Fruit fly (Drosophila melanogaster): ENCODE data around the gene Ada.

Gene Ada

dm6 chr3R:9048466-9049072, 16.4 kb upstream of the Ada start, which contains the start of gene Mst85C (continued):
- peak; percentile 33 for TF ChIP-seq CG17568 (GFP tag; optimal IDR thresholded peaks at IDR 0.05)
- no peak for TF ChIP-seq CG4360 (GFP tag; IDR thresholded peaks at IDR 0.05)
- no peak for TF ChIP-seq CG8290 (GFP tag; optimal IDR thresholded peaks at IDR 0.05)
- TF ChIP-seq CG8290 (tag; optimal IDR thresholded peaks at IDR 0.05): peak in 1 of 2 experiments; percentile 14
- no peak for TF ChIP-seq Poxn (GFP tag; IDR thresholded peaks at IDR 0.05)
- 0 out of 2 replicates have a peak, but pooled peaks have one; percentile 0 for TF ChIP-seq onecut (GFP tag; IDR thresholded peaks at IDR 0.05)
- no peak for TF ChIP-seq Max (GFP tag; optimal IDR thresholded peaks at IDR 0.05)
- no peak for TF ChIP-seq CG11247 (GFP tag; IDR thresholded peaks at IDR 0.05)
- TF ChIP-seq yki (optimal IDR thresholded peaks at IDR 0.05): no peak
- no peak for TF ChIP-seq Fer2 (tag; optimal IDR thresholded peaks at IDR 0.05)
- peak; percentile 16 for TF ChIP-seq HmgD (GFP tag; optimal IDR thresholded peaks at IDR 0.05)
- TF ChIP-seq Dbx (GFP tag; IDR thresholded peaks at IDR 0.05): no peak
- no peak for TF ChIP-seq Tbp (GFP tag; optimal IDR thresholded peaks at IDR 0.05)
- no peak for TF ChIP-seq org-1 (GFP tag; optimal IDR thresholded peaks at IDR 0.05)
- no peak for TF ChIP-seq CG10565 (GFP tag; optimal IDR thresholded peaks at IDR 0.05)
- TF ChIP-seq CG17829 (tag; optimal IDR thresholded peaks at IDR 0.05): no peak
- TF ChIP-seq wek (GFP tag; optimal IDR thresholded peaks at IDR 0.05): no peak
- TF ChIP-seq CG34224 (GFP tag; IDR thresholded peaks at IDR 0.05; ENCODE audit: partially characterized antibody): no peak
- TF ChIP-seq br (optimal IDR thresholded peaks at IDR 0.05): no peak
- no peak for TF ChIP-seq CG11560 (tag; IDR thresholded peaks at IDR 0.05)
- no peak for TF ChIP-seq ara (GFP tag; IDR thresholded peaks at IDR 0.05)
- TF ChIP-seq CG2120 (GFP tag; optimal IDR thresholded peaks at IDR 0.05): no peak
- TF ChIP-seq nom (GFP tag; optimal IDR thresholded peaks at IDR 0.05): peak; percentile 62
- TF ChIP-seq Sox102F (GFP tag; optimal IDR thresholded peaks at IDR 0.05): no peak
- no peak for TF ChIP-seq Sry-δ (GFP tag; optimal IDR thresholded peaks at IDR 0.05)
- no peak for TF ChIP-seq tin (GFP tag; optimal IDR thresholded peaks at IDR 0.05)
- TF ChIP-seq exex (tag; optimal IDR thresholded peaks at IDR 0.05): peak; percentile 65
- no peak for TF ChIP-seq Hr78 (GFP tag; optimal IDR thresholded peaks at IDR 0.05)
- no peak for TF ChIP-seq Ets65A (GFP tag)
- no peak for TF ChIP-seq mam (GFP tag; optimal IDR thresholded peaks at IDR 0.05)
- TF ChIP-seq en (GFP tag; optimal IDR thresholded peaks at IDR 0.05): no peak
- TF ChIP-seq CG4707 (GFP tag; optimal IDR thresholded peaks at IDR 0.05): peak; percentile 20
- TF ChIP-seq scrt (GFP tag; optimal IDR thresholded peaks at IDR 0.05): no peak
- TF ChIP-seq lilli (GFP tag; optimal IDR thresholded peaks at IDR 0.05): no peak
- no peak for TF ChIP-seq odd (GFP tag; optimal IDR thresholded peaks at IDR 0.05)
- TF ChIP-seq chm (GFP tag; IDR thresholded peaks at IDR 0.05): no peak
- no peak for TF ChIP-seq CG4424 (GFP tag; optimal IDR thresholded peaks at IDR 0.05)
- TF ChIP-seq Hey (tag; optimal IDR thresholded peaks at IDR 0.05): no peak
- peak; percentile 13 for TF ChIP-seq CG1603 (tag; optimal IDR thresholded peaks at IDR 0.05)
- TF ChIP-seq usp (GFP tag; optimal IDR thresholded peaks at IDR 0.05): no peak
- TF ChIP-seq CG32767 (GFP tag; IDR thresholded peaks at IDR 0.05): no peak
- no peak for TF ChIP-seq ttk (GFP tag; IDR thresholded peaks at IDR 0.05)
- TF ChIP-seq rib (GFP tag; IDR thresholded peaks at IDR 0.05): no peak
- no peak for TF ChIP-seq CG16815 (GFP tag; optimal IDR thresholded peaks at IDR 0.05)
- TF ChIP-seq CG7928 (GFP tag; optimal IDR thresholded peaks at IDR 0.05): no peak
- TF ChIP-seq Myb (GFP tag; optimal IDR thresholded peaks at IDR 0.05): no peak
- TF ChIP-seq CG11093 (GFP tag; IDR thresholded peaks at IDR 0.05): no peak
- no peak for TF ChIP-seq CG5180 (GFP tag; optimal IDR thresholded peaks at IDR 0.05)
- TF ChIP-seq H15 (GFP tag; IDR thresholded peaks at IDR 0.05): no peak
- no peak for TF ChIP-seq CG15269 (tag; optimal IDR thresholded peaks at IDR 0.05)
- TF ChIP-seq CG10959 (GFP tag; IDR thresholded peaks at IDR 0.05): no peak
- no peak for TF ChIP-seq CG17612 (GFP tag; IDR thresholded peaks at IDR 0.05)
- no peak for TF ChIP-seq Taf1 (GFP tag; IDR thresholded peaks at IDR 0.05)
